Fruit fly (Drosophila melanogaster): ENCODE results near the gene tow.

DNA sequence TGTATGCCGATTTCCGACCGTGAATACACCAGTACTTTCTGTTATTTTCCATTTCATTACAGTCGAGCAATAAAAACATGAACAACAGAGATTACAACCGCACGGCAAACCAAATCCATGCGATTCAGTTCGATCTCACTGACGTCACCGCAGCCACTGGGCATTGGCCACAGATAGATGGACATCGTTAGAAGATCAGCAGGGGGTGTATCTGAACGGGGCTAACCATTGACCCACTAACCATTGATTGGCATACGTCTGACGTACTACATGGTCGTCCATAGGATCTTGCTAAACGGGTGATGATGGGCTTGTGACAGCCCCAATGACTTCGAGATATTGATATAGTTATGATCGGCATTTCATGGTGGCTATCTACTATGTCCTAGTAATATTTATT lies 28.8 kb upstream of the tow start:
- no peak for TF ChIP-seq CG15710 (tag; optimal IDR thresholded peaks at IDR 0.05)
- no peak for TF ChIP-seq CG17806 (tag; optimal IDR thresholded peaks at IDR 0.05)
- no peak for TF ChIP-seq CG8159 (tag; optimal IDR thresholded peaks at IDR 0.05)
- TF ChIP-seq CG10348 (GFP tag; IDR thresholded peaks at IDR 0.05) = no peak

All from whole organism, pupa.